Worm (Caenorhabditis elegans) whole organism, L3 larva: ENCODE measurements around the gene alg-4.

Source experiments
- R02D3.7 ChIP-seq: fragments of 150-350 bp; optimal IDR thresholded peaks from 2 replicates; lab custom pipeline; 2014; ENCODE audit warnings: missing biosample characterization, missing genetic modification characterization
- ZK546.5 ChIP-seq: sonication (generic microtip); optimal IDR thresholded peaks from 2 replicates; lab custom pipeline; 2017; ENCODE audit warnings: missing biosample characterization, missing genetic modification characterization
- aly-2 ChIP-seq: fragments of 150-350 bp; optimal IDR thresholded peaks from 2 replicates; lab custom pipeline; 2014; ENCODE audit warnings: missing biosample characterization, missing genetic modification characterization
- ama-1 ChIP-seq: fragments of 150-350 bp; optimal IDR thresholded peaks from 2 replicates; lab custom pipeline; 2018
- ceh-28 ChIP-seq: fragments of 150-350 bp; optimal IDR thresholded peaks from 2 replicates; lab custom pipeline; 2014; ENCODE audit warnings: missing biosample characterization, missing genetic modification reagents, missing genetic modification characterization
- ceh-82 ChIP-seq: fragments of 150-350 bp; optimal IDR thresholded peaks from 2 replicates; lab custom pipeline; 2014; ENCODE audit warnings: missing biosample characterization, missing genetic modification characterization
- ceh-9 ChIP-seq: sonication (generic microtip); optimal IDR thresholded peaks from 2 replicates; lab custom pipeline; 2018; ENCODE audit warnings: missing biosample characterization, missing genetic modification characterization
- daf-12 ChIP-seq: fragments of 150-350 bp; optimal IDR thresholded peaks from 2 replicates; lab custom pipeline; 2014; ENCODE audit warnings: missing biosample characterization, missing genetic modification reagents, missing genetic modification characterization
- egl-5 ChIP-seq: fragments of 150-350 bp; optimal IDR thresholded peaks from 2 replicates; lab custom pipeline; 2017; ENCODE audit warnings: missing biosample characterization, missing genetic modification reagents, missing genetic modification characterization, inconsistent platforms
- elt-1 ChIP-seq: fragments of 150-350 bp; optimal IDR thresholded peaks from 2 replicates; lab custom pipeline; 2014; ENCODE audit warnings: missing biosample characterization, missing genetic modification characterization
- elt-2 ChIP-seq: sonication (generic microtip); optimal IDR thresholded peaks from 2 replicates; lab custom pipeline; 2016; ENCODE audit warnings: missing genetic modification reagents, mild to moderate bottlenecking, missing genetic modification characterization, missing compliant biosample characterization
- elt-3 ChIP-seq, 3 experiments: fragments of 150-350 bp in 1 of 3; sonication (generic microtip) in 2 of 3; optimal IDR thresholded peaks; 2 replicates in 2 of 3; 4 replicates in 1 of 3; lab custom pipeline; 2014 to 2017; ENCODE audit warnings: missing biosample characterization in 3 of 3, missing genetic modification characterization in 3 of 3
- fkh-10 ChIP-seq: sonication (generic microtip); optimal IDR thresholded peaks from 2 replicates; lab custom pipeline; 2017; ENCODE audit warnings: missing biosample characterization, missing genetic modification reagents, missing genetic modification characterization
- fkh-2 ChIP-seq: fragments of 150-350 bp; optimal IDR thresholded peaks from 2 replicates; lab custom pipeline; 2014; ENCODE audit warnings: missing biosample characterization, missing genetic modification reagents, missing genetic modification characterization
- hmg-11 ChIP-seq: sonication (generic microtip); optimal IDR thresholded peaks from 2 replicates; lab custom pipeline; 2016; ENCODE audit warnings: missing genetic modification characterization, missing compliant biosample characterization
- lin-15B ChIP-seq: fragments of 150-350 bp; optimal IDR thresholded peaks from 2 replicates; lab custom pipeline; 2014; ENCODE audit warnings: missing biosample characterization, missing genetic modification characterization
- lin-39 ChIP-seq: fragments of 150-350 bp; optimal IDR thresholded peaks from 2 replicates; lab custom pipeline; 2018; ENCODE audit warnings: missing biosample characterization, missing genetic modification reagents, missing genetic modification characterization
- mdl-1 ChIP-seq: fragments of 150-350 bp; optimal IDR thresholded peaks from 2 replicates; lab custom pipeline; 2014; ENCODE audit warnings: missing biosample characterization, missing genetic modification characterization
- nfya-1 ChIP-seq: sonication (generic microtip); optimal IDR thresholded peaks from 2 replicates; lab custom pipeline; 2017; ENCODE audit warnings: missing genetic modification characterization, mild to moderate bottlenecking, missing compliant biosample characterization, antibody characterized with exemption, moderate library complexity; ENCODE audit not compliant: insufficient read depth
- nhr-11 ChIP-seq: fragments of 150-350 bp; optimal IDR thresholded peaks from 2 replicates; lab custom pipeline; 2014; ENCODE audit warnings: missing biosample characterization, missing genetic modification characterization
- nhr-23 ChIP-seq: fragments of 150-350 bp; optimal IDR thresholded peaks from 2 replicates; lab custom pipeline; 2014; ENCODE audit warnings: missing biosample characterization, missing genetic modification reagents, missing genetic modification characterization
- nhr-237 ChIP-seq: fragments of 150-350 bp; optimal IDR thresholded peaks from 2 replicates; lab custom pipeline; 2014; ENCODE audit warnings: missing biosample characterization, missing genetic modification characterization
- nhr-25 ChIP-seq: sonication (generic microtip); optimal IDR thresholded peaks from 2 replicates; lab custom pipeline; 2017; ENCODE audit warnings: missing biosample characterization, missing genetic modification characterization
- nhr-28 ChIP-seq: fragments of 150-350 bp; optimal IDR thresholded peaks from 2 replicates; lab custom pipeline; 2014; ENCODE audit warnings: missing biosample characterization, missing genetic modification characterization
- nhr-43 ChIP-seq: sonication (generic microtip); optimal IDR thresholded peaks from 2 replicates; lab custom pipeline; 2016; ENCODE audit warnings: mild to moderate bottlenecking, missing genetic modification characterization, missing compliant biosample characterization; ENCODE audit not compliant: poor library complexity, severe bottlenecking
- nhr-67 ChIP-seq: fragments of 150-350 bp; optimal IDR thresholded peaks from 2 replicates; lab custom pipeline; 2014; ENCODE audit warnings: missing biosample characterization, missing genetic modification characterization
- pha-4 ChIP-seq: fragments of 150-350 bp; optimal IDR thresholded peaks from 2 replicates; lab custom pipeline; 2014; ENCODE audit warnings: missing biosample characterization, missing genetic modification reagents, missing genetic modification characterization
- pqm-1 ChIP-seq: fragments of 150-350 bp; optimal IDR thresholded peaks from 2 replicates; lab custom pipeline; 2017; ENCODE audit warnings: missing biosample characterization, missing genetic modification characterization, inconsistent platforms
- skn-1 ChIP-seq: fragments of 150-350 bp; optimal IDR thresholded peaks from 2 replicates; lab custom pipeline; 2014; ENCODE audit warnings: missing biosample characterization, missing genetic modification characterization
- snpc-4 ChIP-seq: fragments of 150-350 bp; optimal IDR thresholded peaks from 2 replicates; lab custom pipeline; 2014; ENCODE audit warnings: missing biosample characterization, missing genetic modification characterization
- tbx-2 ChIP-seq: sonication (generic microtip); optimal IDR thresholded peaks from 2 replicates; lab custom pipeline; 2016; ENCODE audit warnings: mild to moderate bottlenecking, missing genetic modification characterization, missing compliant biosample characterization
- unc-39 ChIP-seq: sonication (generic microtip); optimal IDR thresholded peaks from 4 replicates; lab custom pipeline; 2017; ENCODE audit warnings: missing biosample characterization, missing genetic modification characterization
- unc-62 ChIP-seq: fragments of 150-350 bp; sonication (generic microtip); optimal IDR thresholded peaks from 4 replicates; lab custom pipeline; 2014; ENCODE audit warnings: missing biosample characterization, missing genetic modification reagents, missing genetic modification characterization
- ztf-4 ChIP-seq: fragments of 150-350 bp; optimal IDR thresholded peaks from 2 replicates; lab custom pipeline; 2014; ENCODE audit warnings: missing biosample characterization, missing genetic modification characterization

Gene alg-4

ce11 chrIII:9853667-9854620 is 37.3 kb downstream of the alg-4 start:
- TF ChIP-seq unc-62 (GFP tag; lab: Kevin White, UChicago) = no peak
- TF ChIP-seq skn-1 (tag; lab: Kevin White, UChicago) = no peak
- peak; percentile 7 for TF ChIP-seq ama-1 (lab: Kevin White, UChicago)
- TF ChIP-seq elt-2 (tag; lab: Kevin White, UChicago) = peak; percentile 15
- no peak for TF ChIP-seq hmg-11 (tag; lab: Kevin White, UChicago)
- no peak for TF ChIP-seq nhr-23 (tag; lab: Kevin White, UChicago)
- no peak for TF ChIP-seq fkh-10
- no peak for TF ChIP-seq tbx-2 (tag; lab: Kevin White, UChicago)
- TF ChIP-seq snpc-4 (tag; lab: Kevin White, UChicago) = no peak

- TF ChIP-seq lin-39 (tag; lab: Kevin White, UChicago) (peak; percentile 49), elt-1 (tag; lab: Kevin White, UChicago) (no peak), mdl-1 (no peak)
Measured at ce11 chrIII:9851547-9851946, 39.7 kb downstream of the alg-4 start, which contains the start of gene K11H3.3. Gene K11H3.3 (plus strand): TSS chrIII:9851854.

- TF ChIP-seq unc-39 (tag; lab: Kevin White, UChicago) (no peak), ceh-82 (tag; lab: Kevin White, UChicago) (no peak), nhr-11 (tag; lab: Kevin White, UChicago) (no peak), pqm-1 (tag; lab: Kevin White, UChicago) (peak; percentile 49), egl-5 (tag; lab: Kevin White, UChicago) (no peak), pha-4 (no peak), ZK546.5 (tag; lab: Kevin White, UChicago) (no peak), elt-2 (tag; lab: Kevin White, UChicago) (peak; percentile 21), aly-2 (no peak)
- TF ChIP-seq, all 47 proteins: peak for 2
Measured at ce11 chrIII:9850877-9851276, 40.3 kb downstream of the alg-4 start.

ce11 chrIII:9849950-9850349 is 41.3 kb downstream of the alg-4 start:
- TF ChIP-seq pha-4 (peak; percentile 75), elt-3 (tag; optimal IDR thresholded peaks at IDR 0.05; lab: Kevin White, UChicago) (peak in 2 of 3 experiments; percentile 9 to 57), pqm-1 (tag; lab: Kevin White, UChicago) (peak; percentile 82), elt-2 (tag; lab: Kevin White, UChicago) (peak; percentile 77), skn-1 (tag; lab: Kevin White, UChicago) (peak; percentile 67), fkh-2 (no peak), ZK546.5 (tag; lab: Kevin White, UChicago) (no peak), ceh-28 (tag; lab: Kevin White, UChicago) (peak; percentile 59)

ce11 chrIII:9848603-9849002 is 42.6 kb downstream of the alg-4 start:
- TF ChIP-seq ztf-4 = no peak
- TF ChIP-seq nhr-237 (tag; lab: Kevin White, UChicago) = no peak
- no peak for TF ChIP-seq elt-2 (tag; lab: Kevin White, UChicago)
- no peak for TF ChIP-seq lin-39 (tag; lab: Kevin White, UChicago)
- no peak for TF ChIP-seq egl-5 (tag; lab: Kevin White, UChicago)
- TF ChIP-seq lin-15B (tag; lab: Kevin White, UChicago) = no peak
- no peak for TF ChIP-seq nhr-43
- TF ChIP-seq nhr-25 = no peak
- TF ChIP-seq nfya-1 (tag; lab: Kevin White, UChicago) = no peak
- TF ChIP-seq daf-12 (tag; lab: Kevin White, UChicago) = no peak
- no peak for TF ChIP-seq ceh-9 (tag; lab: Kevin White, UChicago)
- TF ChIP-seq nhr-28 (tag; lab: Kevin White, UChicago) = no peak
- TF ChIP-seq fkh-10 = no peak
- TF ChIP-seq pqm-1 (tag; lab: Kevin White, UChicago) = no peak
- TF ChIP-seq elt-1 (tag; lab: Kevin White, UChicago) = no peak
- no peak for TF ChIP-seq R02D3.7
- no peak for TF ChIP-seq fkh-2
- TF ChIP-seq nhr-67 (tag; lab: Kevin White, UChicago) = no peak
